Worm (Caenorhabditis elegans): ENCODE results near the gene gpdh-2.

gpdh-2 gene

DNA sequence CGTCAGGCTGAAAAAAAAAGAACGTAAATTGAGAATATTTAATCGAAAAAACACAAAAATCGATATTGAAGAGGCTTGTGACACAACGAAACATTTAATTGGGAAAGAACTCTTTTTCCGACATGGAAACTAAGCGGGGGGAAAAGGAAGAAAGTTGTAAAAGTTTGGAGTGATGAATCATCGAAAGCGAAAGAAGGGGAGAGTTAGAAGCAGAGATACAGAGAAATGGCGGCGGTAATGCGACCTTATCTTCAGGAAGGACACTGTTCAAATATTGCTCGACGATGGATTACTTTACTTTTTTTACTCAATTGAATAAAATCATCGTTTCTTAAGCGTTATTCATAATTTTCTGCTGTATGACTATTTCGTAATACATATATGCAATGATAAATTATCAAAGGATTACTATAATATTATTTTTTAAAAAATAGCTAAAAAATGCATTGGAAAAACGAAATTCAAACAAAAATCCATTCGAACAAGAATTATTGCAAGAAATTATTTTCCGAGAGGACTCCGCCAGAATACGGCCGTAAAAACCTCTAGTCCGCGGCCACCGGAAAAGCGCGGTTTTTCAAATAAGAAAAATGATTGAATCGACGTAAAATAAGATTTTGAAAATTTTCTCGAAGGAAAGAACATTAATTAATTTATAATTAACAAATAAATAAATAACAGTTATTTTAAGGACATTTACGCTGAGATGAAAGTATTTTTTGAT, 9.0 kb upstream of the gpdh-2 start, which contains the start of gene dhhc-4 (continued):
- TF ChIP-seq nhr-85 (tag) (peak; percentile 92), lin-35 (GFP tag; optimal IDR thresholded peaks at IDR 0.05) (peak; percentile 92 to 93), tbx-2 (tag; optimal IDR thresholded peaks at IDR 0.05) (peak; percentile 94), xbp-1 (tag; optimal IDR thresholded peaks at IDR 0.05) (peak; percentile 90), sox-4 (tag; optimal IDR thresholded peaks at IDR 0.05) (peak; percentile 91), snpc-4 (tag; optimal IDR thresholded peaks at IDR 0.05) (peak; percentile 28), fkh-4 (tag; optimal IDR thresholded peaks at IDR 0.05; ENCODE audit: borderline replicate concordance) (peak; percentile 97), swsn-7 (tag; optimal IDR thresholded peaks at IDR 0.05) (peak; percentile 89), unc-30 (tag; optimal IDR thresholded peaks at IDR 0.05) (no peak), mdl-1 (tag; optimal IDR thresholded peaks at IDR 0.05) (no peak), lsy-2 (tag; optimal IDR thresholded peaks at IDR 0.05) (peak; percentile 74 to 87), ceh-88 (GFP tag; IDR thresholded peaks at IDR 0.05) (peak; percentile 78), nhr-19 (GFP tag; conservative IDR thresholded peaks at IDR 0.05) (peak; percentile 90), efl-3 (GFP tag; optimal IDR thresholded peaks at IDR 0.05) (peak; percentile 80), nhr-71 (tag; optimal IDR thresholded peaks at IDR 0.05) (peak; percentile 94), alr-1 (tag; optimal IDR thresholded peaks at IDR 0.05; ENCODE audit: borderline replicate concordance) (no peak), lir-3 (tag; optimal IDR thresholded peaks at IDR 0.05; ENCODE audit: poor library complexity) (peak; percentile 96), snu-23 (GFP tag; optimal IDR thresholded peaks at IDR 0.05) (peak; percentile 77), irx-1 (tag; optimal IDR thresholded peaks at IDR 0.05) (peak; percentile 95), C16A3.4 (tag; optimal IDR thresholded peaks at IDR 0.05) (peak; percentile 12), nhr-237 (tag; optimal IDR thresholded peaks at IDR 0.05) (no peak), Y116A8C.19 (tag; optimal IDR thresholded peaks at IDR 0.05; ENCODE audit: borderline replicate concordance) (peak; percentile 73), pax-3 (tag; optimal IDR thresholded peaks at IDR 0.05) (peak; percentile 95), hpl-2 (GFP tag; optimal IDR thresholded peaks at IDR 0.05) (no peak), aly-2 (tag; optimal IDR thresholded peaks at IDR 0.05) (peak; percentile 13), isw-1 (GFP tag; IDR thresholded peaks at IDR 0.05) (peak; percentile 82), ceh-63 (GFP tag; optimal IDR thresholded peaks at IDR 0.05) (no peak), pqm-1 (tag; optimal IDR thresholded peaks at IDR 0.05) (no peak), elt-3 (tag; optimal IDR thresholded peaks at IDR 0.05) (no peak), hlh-4 (tag; optimal IDR thresholded peaks at IDR 0.05) (peak; percentile 85), zag-1 (tag; optimal IDR thresholded peaks at IDR 0.05) (no peak), vab-15 (tag; optimal IDR thresholded peaks at IDR 0.05) (peak; percentile 33), fkh-10 (GFP tag; optimal IDR thresholded peaks at IDR 0.05) (no peak)

DNA sequence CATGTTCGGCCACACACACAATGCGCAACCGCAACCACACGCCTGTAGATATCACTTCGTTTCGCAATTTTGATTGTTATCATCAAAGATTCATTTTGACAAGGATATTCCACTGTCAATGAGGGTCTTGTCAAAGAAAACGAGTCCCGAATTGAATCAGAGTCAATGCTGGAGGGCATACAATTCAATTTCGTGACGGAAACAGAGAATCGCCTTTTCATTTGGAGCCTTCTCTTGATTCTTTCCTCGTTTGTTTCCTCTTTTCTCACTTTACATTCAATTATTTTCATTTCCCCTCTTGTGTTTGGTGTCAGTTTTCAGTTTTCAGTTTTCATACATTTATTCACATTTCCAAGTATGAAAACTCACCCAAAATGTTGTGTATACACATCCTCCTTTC, 8.4 kb upstream of the gpdh-2 start:
- no peak for TF ChIP-seq mab-9 (GFP tag; IDR thresholded peaks at IDR 0.05)
- TF ChIP-seq fkh-10 (GFP tag; optimal IDR thresholded peaks at IDR 0.05): peak; percentile 80
- TF ChIP-seq nhr-85 (tag): peak; percentile 48
- no peak for TF ChIP-seq nhr-11 (tag; optimal IDR thresholded peaks at IDR 0.05)
- TF ChIP-seq ces-1 (GFP tag; optimal IDR thresholded peaks at IDR 0.05): peak; percentile 16
- TF ChIP-seq blmp-1 (tag; optimal IDR thresholded peaks at IDR 0.05): peak; percentile 19
- TF ChIP-seq lin-14 (GFP tag; optimal IDR thresholded peaks at IDR 0.05): peak; percentile 33

DNA sequence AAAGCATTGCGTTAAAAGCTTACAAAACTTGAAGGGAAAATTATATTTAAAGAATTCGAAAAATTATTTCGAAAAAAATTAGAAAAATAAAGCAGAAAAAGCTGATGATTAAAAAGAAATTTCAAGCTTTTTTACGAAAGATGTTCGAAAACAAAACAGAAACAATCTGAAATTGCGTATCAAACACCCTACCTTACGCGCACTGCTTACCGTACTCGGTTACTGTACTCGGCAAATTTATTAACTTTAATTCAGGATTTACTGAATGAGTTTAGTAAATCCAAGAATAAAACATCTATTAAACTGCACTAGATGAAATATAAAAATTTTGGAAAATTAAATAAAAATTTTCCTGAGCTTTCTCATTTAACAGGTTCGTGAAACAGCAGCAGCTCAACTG, 3.5 kb upstream of the gpdh-2 start:
- TF ChIP-seq lsy-2 (tag; optimal IDR thresholded peaks at IDR 0.05) (peak in 1 of 2 experiments; percentile 85), nhr-20 (tag; optimal IDR thresholded peaks at IDR 0.05) (no peak)
